Fruit fly (Drosophila melanogaster): ENCODE measurements around the gene Tbh.

- no peak for TF ChIP-seq CG2120 (GFP tag; optimal IDR thresholded peaks at IDR 0.05)
- TF ChIP-seq run (tag; optimal IDR thresholded peaks at IDR 0.05): no peak
- no peak for TF ChIP-seq CG4282 (GFP tag; optimal IDR thresholded peaks at IDR 0.05)
- no peak for TF ChIP-seq CG9727 (GFP tag; optimal IDR thresholded peaks at IDR 0.05)
- TF ChIP-seq Chrac-16 (GFP tag; optimal IDR thresholded peaks at IDR 0.05): no peak
- TF ChIP-seq salm (tag; optimal IDR thresholded peaks at IDR 0.05): no peak
- no peak for TF ChIP-seq Gug (GFP tag; IDR thresholded peaks at IDR 0.05)
- no peak for TF ChIP-seq Lpt (GFP tag; optimal IDR thresholded peaks at IDR 0.05)
- TF ChIP-seq Dbx (GFP tag; IDR thresholded peaks at IDR 0.05): no peak
- TF ChIP-seq Dref (GFP tag; IDR thresholded peaks at IDR 0.05): no peak
- no peak for TF ChIP-seq Eip74EF (GFP tag; optimal IDR thresholded peaks at IDR 0.05)
These were observed 29.5 kb upstream of the Tbh start for dm6 chrX:7965761-7966555.

Measured in whole organism, embryonic.